Worm (Caenorhabditis elegans) whole organism, young adult: ENCODE results near the gene R10E9.2.

Source experiments
- B0261.1 ChIP-seq: sonication (generic microtip); optimal IDR thresholded peaks from 2 replicates; lab custom pipeline; 2016; ENCODE audit warnings: mild to moderate bottlenecking, missing genetic modification characterization, moderate library complexity, missing compliant biosample characterization
- B0336.3 ChIP-seq: fragments of 200-800 bp; sonication (Bioruptor generic); IDR thresholded peaks from 2 replicates; pipeline ENCODE4 v1.3.6; 2022; ENCODE audit warnings: missing genetic modification characterization, missing compliant biosample characterization
- C06A6.2 ChIP-seq: fragments of 200-800 bp; sonication (Bioruptor generic); conservative IDR thresholded peaks from 2 replicates; pipeline ENCODE4 v1.3.6; 2022; ENCODE audit warnings: missing genetic modification characterization, missing compliant biosample characterization
- F10E7.11 ChIP-seq: sonication (generic microtip); optimal IDR thresholded peaks from 2 replicates; lab custom pipeline; 2017; ENCODE audit warnings: mild to moderate bottlenecking, missing genetic modification characterization, moderate library complexity, missing compliant biosample characterization
- F22D6.2 ChIP-seq: sonication (generic microtip); optimal IDR thresholded peaks from 2 replicates; lab custom pipeline; 2016; ENCODE audit warnings: mild to moderate bottlenecking, missing genetic modification characterization, missing compliant biosample characterization
- F23B12.7 ChIP-seq: sonication (generic microtip); optimal IDR thresholded peaks from 2 replicates; lab custom pipeline; 2017; ENCODE audit warnings: missing genetic modification characterization, mild to moderate bottlenecking, missing compliant biosample characterization, antibody characterized with exemption, moderate library complexity; ENCODE audit not compliant: insufficient read depth
- F57C9.4 ChIP-seq: sonication (generic microtip); optimal IDR thresholded peaks from 2 replicates; lab custom pipeline; 2017; ENCODE audit warnings: mild to moderate bottlenecking, missing genetic modification characterization, missing compliant biosample characterization
- Y53F4B.3 ChIP-seq: fragments of 200-800 bp; sonication (Bioruptor generic); IDR thresholded peaks from 2 replicates; pipeline ENCODE4 v1.3.6; 2022; ENCODE audit warnings: missing genetic modification reagents, missing genetic modification characterization, missing compliant biosample characterization
- Y79H2A.3 ChIP-seq: fragments of 200-800 bp; sonication (Bioruptor generic); conservative IDR thresholded peaks from 2 replicates; pipeline ENCODE4 v1.3.6; 2022; ENCODE audit warnings: missing genetic modification reagents, missing genetic modification characterization, missing compliant biosample characterization
- Y95B8A.8 ChIP-seq: fragments of 200-800 bp; sonication (Bioruptor generic); IDR thresholded peaks from 2 replicates; pipeline ENCODE4 v1.3.6; 2022; ENCODE audit warnings: missing genetic modification reagents, missing genetic modification characterization, missing compliant biosample characterization
- ama-1 ChIP-seq, 3 experiments: fragments of 150-350 bp in 1 of 3; sonication (generic microtip) in 2 of 3; optimal IDR thresholded peaks; 2 replicates each; lab custom pipeline; 2014 to 2018; ENCODE audit warnings: missing biosample characterization in 2 of 3, missing genetic modification characterization in 2 of 3, missing genetic modification reagents in 2 of 3
- athp-1 ChIP-seq: sonication (generic microtip); optimal IDR thresholded peaks from 2 replicates; lab custom pipeline; 2017; ENCODE audit warnings: mild to moderate bottlenecking, missing genetic modification characterization, missing compliant biosample characterization
- attf-5 ChIP-seq: fragments of 200-800 bp; sonication (Bioruptor generic); optimal IDR thresholded peaks from 2 replicates; lab custom pipeline; 2018; ENCODE audit warnings: mild to moderate bottlenecking, missing genetic modification characterization, missing compliant biosample characterization
- bed-2 ChIP-seq: fragments of 200-800 bp; sonication (Bioruptor generic); IDR thresholded peaks from 2 replicates; pipeline ENCODE4 v1.3.6; 2022; ENCODE audit warnings: missing genetic modification reagents, missing genetic modification characterization, missing compliant biosample characterization
- cebp-2 ChIP-seq: fragments of 200-800 bp; sonication (Bioruptor generic); IDR thresholded peaks from 2 replicates; pipeline ENCODE4 v1.3.6; 2022; ENCODE audit warnings: missing genetic modification characterization, missing compliant biosample characterization
- ceh-91 ChIP-seq: fragments of 200-800 bp; sonication (Bioruptor generic); IDR thresholded peaks from 2 replicates; pipeline ENCODE4 v1.3.6; 2022; ENCODE audit warnings: missing genetic modification reagents, missing genetic modification characterization, missing compliant biosample characterization
- chd-7 ChIP-seq: sonication (generic microtip); optimal IDR thresholded peaks from 2 replicates; lab custom pipeline; 2016; ENCODE audit warnings: mild to moderate bottlenecking, missing genetic modification characterization, moderate library complexity, missing compliant biosample characterization
- dox-1 ChIP-seq: fragments of 200-800 bp; sonication (Bioruptor generic); IDR thresholded peaks from 2 replicates; pipeline ENCODE4 v1.3.6; 2022; ENCODE audit warnings: missing genetic modification reagents, missing genetic modification characterization, missing compliant biosample characterization
- efl-1 ChIP-seq: fragments of 150-350 bp; optimal IDR thresholded peaks from 2 replicates; lab custom pipeline; 2014; ENCODE audit warnings: missing biosample characterization, missing genetic modification reagents, missing genetic modification characterization
- egl-18 ChIP-seq: fragments of 200-800 bp; sonication (Bioruptor generic); IDR thresholded peaks from 2 replicates; pipeline ENCODE4 v1.3.6; 2022; ENCODE audit warnings: missing genetic modification reagents, missing genetic modification characterization, missing compliant biosample characterization
- egl-44 ChIP-seq: fragments of 200-800 bp; sonication (Bioruptor generic); IDR thresholded peaks from 2 replicates; pipeline ENCODE4 v1.3.6; 2022; ENCODE audit warnings: missing genetic modification reagents, missing genetic modification characterization, missing compliant biosample characterization
- egrh-3 ChIP-seq: fragments of 200-800 bp; sonication (Bioruptor generic); IDR thresholded peaks from 2 replicates; pipeline ENCODE4 v1.3.6; 2022; ENCODE audit warnings: missing genetic modification reagents, missing genetic modification characterization, missing compliant biosample characterization
- hmg-20 ChIP-seq: fragments of 200-800 bp; sonication (Bioruptor generic); IDR thresholded peaks from 2 replicates; pipeline ENCODE4 v1.3.6; 2022; ENCODE audit warnings: missing genetic modification reagents, missing genetic modification characterization, missing compliant biosample characterization
- let-526 ChIP-seq: fragments of 200-800 bp; sonication (Bioruptor generic); IDR thresholded peaks from 2 replicates; pipeline ENCODE4 v1.3.6; 2022; ENCODE audit warnings: missing genetic modification reagents, missing genetic modification characterization, missing compliant biosample characterization
- lin-26 ChIP-seq: fragments of 200-800 bp; sonication (Bioruptor generic); IDR thresholded peaks from 2 replicates; pipeline ENCODE4 v1.3.6; 2022; ENCODE audit warnings: missing genetic modification reagents, missing genetic modification characterization, missing compliant biosample characterization
- madf-3 ChIP-seq: fragments of 200-800 bp; sonication (Bioruptor generic); IDR thresholded peaks from 2 replicates; pipeline ENCODE4 v1.3.6; 2022; ENCODE audit warnings: missing genetic modification reagents, missing genetic modification characterization, missing compliant biosample characterization
- madf-6 ChIP-seq: fragments of 200-800 bp; sonication (Bioruptor generic); IDR thresholded peaks from 2 replicates; pipeline ENCODE4 v1.3.6; 2022; ENCODE audit warnings: missing genetic modification reagents, missing genetic modification characterization, missing compliant biosample characterization
- madf-8 ChIP-seq: fragments of 200-800 bp; sonication (Bioruptor generic); conservative IDR thresholded peaks from 2 replicates; pipeline ENCODE4 v1.3.6; 2022; ENCODE audit warnings: missing genetic modification reagents, missing genetic modification characterization, missing compliant biosample characterization
- mcd-1 ChIP-seq: fragments of 200-800 bp; sonication (Bioruptor generic); IDR thresholded peaks from 2 replicates; pipeline ENCODE4 v1.3.6; 2022; ENCODE audit warnings: missing genetic modification reagents, missing genetic modification characterization, missing compliant biosample characterization
- mes-4 ChIP-seq: sonication (generic microtip); optimal IDR thresholded peaks from 2 replicates; lab custom pipeline; 2016; ENCODE audit warnings: missing genotype, missing genetic modification characterization, missing compliant biosample characterization
- mxl-1 ChIP-seq: sonication (generic microtip); optimal IDR thresholded peaks from 2 replicates; lab custom pipeline; 2016; ENCODE audit warnings: missing genetic modification characterization, missing compliant biosample characterization
- nfya-2 ChIP-seq: fragments of 200-800 bp; sonication (Bioruptor generic); IDR thresholded peaks from 2 replicates; pipeline ENCODE4 v1.3.6; 2022; ENCODE audit warnings: missing genetic modification reagents, missing genetic modification characterization, missing compliant biosample characterization
- nfyb-1 ChIP-seq: fragments of 200-800 bp; sonication (Bioruptor generic); IDR thresholded peaks from 2 replicates; pipeline ENCODE4 v1.3.6; 2022; ENCODE audit warnings: missing genetic modification reagents, missing genetic modification characterization, missing compliant biosample characterization
- nhr-120 ChIP-seq: fragments of 200-800 bp; sonication (Bioruptor generic); IDR thresholded peaks from 2 replicates; pipeline ENCODE4 v1.3.6; 2022; ENCODE audit warnings: missing genetic modification characterization, missing compliant biosample characterization
- pbrm-1 ChIP-seq: fragments of 200-800 bp; sonication (Bioruptor generic); IDR thresholded peaks from 2 replicates; pipeline ENCODE4 v1.3.6; 2022; ENCODE audit warnings: missing genetic modification reagents, missing genetic modification characterization, missing compliant biosample characterization
- pha-4 ChIP-seq: fragments of 150-350 bp; sonication (generic microtip); optimal IDR thresholded peaks from 2 replicates; lab custom pipeline; 2014; ENCODE audit warnings: missing biosample characterization, missing genetic modification reagents, missing genetic modification characterization
- repo-1 ChIP-seq: sonication (generic microtip); optimal IDR thresholded peaks from 2 replicates; lab custom pipeline; 2017; ENCODE audit warnings: mild to moderate bottlenecking, missing genetic modification characterization, missing compliant biosample characterization
- rpc-1 ChIP-seq, 2 experiments: fragments of 150-350 bp in 1 of 2; sonication (generic microtip) in 1 of 2; optimal IDR thresholded peaks; 2 replicates each; lab custom pipeline; 2014 to 2018; ENCODE audit warnings: missing biosample characterization in 1 of 2, missing genetic modification characterization in 1 of 2, missing genetic modification reagents in 1 of 2, missing genotype in 1 of 2
- sdz-38 ChIP-seq: sonication (generic microtip); optimal IDR thresholded peaks from 2 replicates; lab custom pipeline; 2016; ENCODE audit warnings: missing genotype, missing genetic modification characterization, missing compliant biosample characterization
- tbx-9 ChIP-seq: sonication (generic microtip); optimal IDR thresholded peaks from 2 replicates; lab custom pipeline; 2016; ENCODE audit warnings: borderline replicate concordance, missing genetic modification characterization, inconsistent platforms, missing compliant biosample characterization
- xnd-1 ChIP-seq: sonication (generic microtip); optimal IDR thresholded peaks from 2 replicates; lab custom pipeline; 2016; ENCODE audit warnings: missing genotype, missing genetic modification reagents, missing genetic modification characterization, missing compliant biosample characterization
- ztf-18 ChIP-seq: sonication (generic microtip); optimal IDR thresholded peaks from 2 replicates; lab custom pipeline; 2016; ENCODE audit warnings: missing genotype, mild to moderate bottlenecking, missing genetic modification characterization, missing compliant biosample characterization
- ztf-25 ChIP-seq: fragments of 200-800 bp; sonication (Bioruptor generic); IDR thresholded peaks from 2 replicates; pipeline ENCODE4 v1.3.6; 2022; ENCODE audit warnings: missing genetic modification reagents, missing genetic modification characterization, missing compliant biosample characterization
- ztf-28 ChIP-seq: fragments of 200-800 bp; sonication (Bioruptor generic); IDR thresholded peaks from 2 replicates; pipeline ENCODE4 v1.3.6; 2022; ENCODE audit warnings: missing genetic modification reagents, missing genetic modification characterization, missing compliant biosample characterization
- ztf-3 ChIP-seq: fragments of 200-800 bp; sonication (Bioruptor generic); optimal IDR thresholded peaks from 2 replicates; lab custom pipeline; 2018; ENCODE audit warnings: mild to moderate bottlenecking, missing genetic modification characterization, missing compliant biosample characterization

R10E9.2 gene

ce11 chrIII:3987070-3987675 is 23.0 kb upstream of the R10E9.2 start:
- TF ChIP-seq Y53F4B.3 (peak; percentile 60; the same call in 1 of the 2 replicates), egrh-3 (GFP tag; lab: Robert Waterston, UW) (peak; percentile 94)

DNA sequence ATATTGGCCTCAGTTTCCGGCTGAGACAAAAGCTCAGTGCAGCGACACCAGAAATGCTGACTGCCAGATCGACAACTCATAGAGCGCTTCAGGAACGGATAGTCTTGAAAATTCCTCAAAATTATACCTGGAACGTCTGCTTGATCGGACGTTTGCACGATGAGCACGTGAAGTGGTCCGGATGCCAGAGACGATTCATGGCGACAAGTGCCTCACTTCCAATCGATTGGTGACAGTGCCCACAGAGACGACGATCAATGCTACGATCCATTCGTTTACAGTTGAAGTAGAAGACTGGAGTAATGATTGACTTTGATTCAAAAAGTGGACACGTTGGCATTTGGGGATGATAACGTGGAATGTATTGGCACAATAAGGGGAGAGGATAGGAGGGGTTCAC is 22.2 kb upstream of the R10E9.2 start, which contains the start of gene Y1A5A.1:
Gene Y1A5A.1, minus strand, starts transcription at position 294 of the 400 bp plus-strand sequence.
- TF ChIP-seq athp-1 (tag; lab: Kevin White, UChicago): no peak
- TF ChIP-seq rpc-1 (optimal IDR thresholded peaks at IDR 0.05; lab: Kevin White, UChicago): no peak
- peak; percentile 15 for TF ChIP-seq rpc-1 (tag; optimal IDR thresholded peaks at IDR 0.05; lab: Kevin White, UChicago)

DNA sequence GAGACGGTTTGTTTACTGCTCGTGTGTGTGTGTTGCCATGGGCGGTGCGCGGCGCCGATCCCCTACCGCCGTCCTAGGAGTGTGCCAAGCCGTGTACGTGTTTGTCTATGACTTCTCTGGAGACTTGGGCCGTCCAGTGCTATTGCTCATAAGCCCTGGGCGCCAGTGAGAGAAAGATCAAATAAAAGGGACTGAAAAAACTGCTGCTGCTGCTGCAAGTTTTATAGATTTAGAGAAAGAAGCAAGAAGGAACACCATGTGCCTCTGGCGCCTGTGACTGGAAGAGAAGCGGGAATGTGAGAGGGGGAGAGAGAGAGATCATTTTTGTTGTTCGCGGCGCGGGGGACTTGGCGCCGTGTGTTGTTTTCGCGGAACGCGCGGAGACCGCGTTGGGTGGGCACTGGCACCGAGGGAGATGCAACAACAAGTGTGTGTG is 19.9 kb upstream of the R10E9.2 start:
- no peak for TF ChIP-seq F22D6.2 (tag; lab: Kevin White, UChicago)
- TF ChIP-seq repo-1 (tag; lab: Kevin White, UChicago): no peak
- TF ChIP-seq ztf-25 (GFP tag; lab: Robert Waterston, UW): no peak
- TF ChIP-seq lin-26: peak; percentile 32; the same call in 1 of the 2 replicates
- TF ChIP-seq hmg-20 (GFP tag; lab: Robert Waterston, UW): no peak
- no peak for TF ChIP-seq mes-4
- no peak for TF ChIP-seq nfyb-1
- TF ChIP-seq ceh-91 (GFP tag; lab: Robert Waterston, UW): no peak
- no peak for TF ChIP-seq tbx-9
- TF ChIP-seq F10E7.11: no peak
- no peak for TF ChIP-seq chd-7 (tag; lab: Kevin White, UChicago)
- TF ChIP-seq ztf-18: no peak
- no peak for TF ChIP-seq B0336.3 (GFP tag; lab: Robert Waterston, UW)
- TF ChIP-seq madf-3 (GFP tag; lab: Robert Waterston, UW): no peak
- TF ChIP-seq Y79H2A.3 (GFP tag; lab: Robert Waterston, UW): no peak
- TF ChIP-seq mxl-1 (tag; lab: Kevin White, UChicago): no peak
- no peak for TF ChIP-seq ama-1 (optimal IDR thresholded peaks at IDR 0.05; lab: Kevin White, UChicago)
- TF ChIP-seq ama-1 (GFP tag; optimal IDR thresholded peaks at IDR 0.05; lab: Kevin White, UChicago): no peak
- no peak for TF ChIP-seq let-526
- TF ChIP-seq ztf-3 (GFP tag; lab: Kevin White, UChicago): no peak
- TF ChIP-seq attf-5 (GFP tag; lab: Kevin White, UChicago): peak; percentile 11
- no peak for TF ChIP-seq C06A6.2 (GFP tag; lab: Robert Waterston, UW)
- TF ChIP-seq pbrm-1 (GFP tag; lab: Robert Waterston, UW): no peak
- TF ChIP-seq ztf-28 (GFP tag; lab: Robert Waterston, UW): no peak
- no peak for TF ChIP-seq mcd-1
- no peak for TF ChIP-seq Y95B8A.8 (GFP tag; lab: Robert Waterston, UW)
- peak; percentile 38; the same call in 1 of the 2 replicates for TF ChIP-seq madf-8 (GFP tag; lab: Robert Waterston, UW)
- peak; percentile 46; the same call in 1 of the 2 replicates for TF ChIP-seq dox-1
- TF ChIP-seq F23B12.7 (tag; lab: Kevin White, UChicago): no peak
- TF ChIP-seq F57C9.4 (tag; lab: Kevin White, UChicago): no peak
- no peak for TF ChIP-seq bed-2 (GFP tag; lab: Robert Waterston, UW)
- no peak for TF ChIP-seq B0261.1
- TF ChIP-seq cebp-2 (GFP tag; lab: Robert Waterston, UW): no peak
- no peak for TF ChIP-seq xnd-1 (tag; lab: Kevin White, UChicago)
- TF ChIP-seq pha-4 (tag; lab: Kevin White, UChicago): no peak
- no peak for TF ChIP-seq egl-44
- no peak for TF ChIP-seq egl-18 (GFP tag; lab: Robert Waterston, UW)
- no peak for TF ChIP-seq sdz-38 (tag; lab: Kevin White, UChicago)
- TF ChIP-seq nfya-2 (GFP tag; lab: Robert Waterston, UW): no peak
- TF ChIP-seq efl-1 (GFP tag; lab: Kevin White, UChicago): peak; percentile 65
- 0 out of 2 replicates have a peak, but pooled peaks have one; percentile 15 for TF ChIP-seq nhr-120 (GFP tag; lab: Robert Waterston, UW)
- TF ChIP-seq madf-6: peak; percentile 68; the same call in 1 of the 2 replicates
